Fruit fly (Drosophila melanogaster) S2 (cell line): Measurements from ENCODE around the gene CG31249.

Source experiments
- CG8478 ChIP-seq: fragments of >200 bp; optimal IDR thresholded peaks from 2 replicates; lab custom pipeline; 2018
- CTCF ChIP-seq, 2 experiments: fragments of >200 bp; optimal IDR thresholded peaks; 2 replicates each; lab custom pipeline; 2018

Gene CG31249

DNA sequence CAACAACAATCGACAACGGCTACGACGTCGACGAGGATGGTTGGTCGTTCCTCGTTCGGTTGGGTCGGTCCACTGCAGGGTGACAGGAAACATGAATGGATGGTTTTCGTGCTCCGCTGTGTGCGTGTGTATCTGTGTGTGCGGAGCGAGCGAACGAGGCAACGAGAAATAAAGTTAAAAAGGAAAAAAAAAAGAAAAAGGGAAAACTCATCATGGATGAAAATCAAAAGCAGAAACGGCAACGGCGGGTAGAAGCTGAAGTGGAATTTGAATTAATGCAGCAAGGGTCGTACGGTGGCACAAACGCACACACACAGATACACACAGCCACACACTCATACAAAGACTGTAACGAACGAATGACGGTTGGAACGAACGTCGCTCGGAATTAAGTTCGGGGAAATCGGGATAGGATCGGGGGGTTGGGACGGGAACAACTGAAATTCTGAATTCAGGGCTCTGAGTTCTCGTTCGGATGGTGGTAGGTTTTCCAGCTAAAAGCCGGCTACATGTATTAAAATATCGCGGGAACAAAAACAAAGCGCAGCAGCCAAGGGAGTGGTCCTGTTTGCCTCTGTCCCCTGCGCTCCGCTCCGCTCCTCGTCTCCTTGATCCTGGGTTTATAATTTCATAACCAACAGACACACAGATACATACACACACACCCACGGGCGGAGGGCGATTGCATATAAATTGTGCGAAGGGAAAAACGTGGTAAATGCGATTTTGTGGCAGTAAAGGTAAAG, 24.2 kb upstream of the CG31249 start:
- TF ChIP-seq CG8478 (no peak), CTCF (optimal IDR thresholded peaks at IDR 0.05; lab: Kevin White, UChicago) (no peak)

DNA sequence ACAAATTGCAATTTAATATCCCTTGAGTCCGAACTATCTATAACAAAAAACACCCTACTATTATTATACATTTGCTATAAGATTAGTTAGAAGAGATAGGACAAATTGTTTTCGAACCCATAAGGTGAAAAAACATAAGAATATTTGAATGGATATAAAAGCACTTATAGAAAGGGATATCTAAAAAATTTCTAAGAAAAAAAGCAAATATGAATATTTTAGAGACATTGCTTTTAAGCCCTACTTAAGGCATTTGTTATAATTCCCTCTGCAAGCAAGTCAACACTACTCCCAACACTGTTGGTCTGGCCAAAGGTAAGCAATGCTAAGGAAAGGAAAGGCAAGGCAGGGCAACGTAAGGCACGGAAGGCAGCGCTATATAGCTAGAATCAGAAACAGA, 23.5 kb upstream of the CG31249 start:
- TF ChIP-seq CG8478 (no peak), CTCF (optimal IDR thresholded peaks at IDR 0.05; lab: Kevin White, UChicago) (no peak)

DNA sequence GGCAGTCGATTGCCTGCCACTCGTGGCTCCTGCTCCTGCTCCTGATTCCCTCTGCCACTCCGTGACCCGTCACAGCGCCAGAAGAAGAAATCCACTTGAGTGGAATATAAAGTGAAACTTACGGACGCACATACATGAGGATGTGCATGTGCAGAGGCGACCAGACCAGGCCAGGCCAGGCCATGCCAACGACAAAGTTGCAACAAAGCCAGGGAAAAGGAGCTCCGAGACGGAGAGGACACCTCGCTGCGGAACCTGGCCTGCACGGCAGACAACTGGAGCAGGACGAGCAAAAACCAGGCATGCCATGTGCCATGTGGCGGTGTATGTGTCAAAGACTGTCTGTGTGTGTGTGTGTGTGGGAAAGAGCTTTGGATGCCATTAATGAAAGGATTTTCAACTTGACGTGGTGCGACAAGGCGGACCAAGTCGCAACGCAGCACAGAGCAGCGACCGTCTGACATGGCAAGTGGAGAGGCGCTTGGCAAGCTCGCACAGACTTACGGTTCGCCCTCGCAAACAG, 22.8 kb upstream of the CG31249 start:
- TF ChIP-seq CTCF (optimal IDR thresholded peaks at IDR 0.05; lab: Kevin White, UChicago) = no peak
- no peak for TF ChIP-seq CG8478

DNA sequence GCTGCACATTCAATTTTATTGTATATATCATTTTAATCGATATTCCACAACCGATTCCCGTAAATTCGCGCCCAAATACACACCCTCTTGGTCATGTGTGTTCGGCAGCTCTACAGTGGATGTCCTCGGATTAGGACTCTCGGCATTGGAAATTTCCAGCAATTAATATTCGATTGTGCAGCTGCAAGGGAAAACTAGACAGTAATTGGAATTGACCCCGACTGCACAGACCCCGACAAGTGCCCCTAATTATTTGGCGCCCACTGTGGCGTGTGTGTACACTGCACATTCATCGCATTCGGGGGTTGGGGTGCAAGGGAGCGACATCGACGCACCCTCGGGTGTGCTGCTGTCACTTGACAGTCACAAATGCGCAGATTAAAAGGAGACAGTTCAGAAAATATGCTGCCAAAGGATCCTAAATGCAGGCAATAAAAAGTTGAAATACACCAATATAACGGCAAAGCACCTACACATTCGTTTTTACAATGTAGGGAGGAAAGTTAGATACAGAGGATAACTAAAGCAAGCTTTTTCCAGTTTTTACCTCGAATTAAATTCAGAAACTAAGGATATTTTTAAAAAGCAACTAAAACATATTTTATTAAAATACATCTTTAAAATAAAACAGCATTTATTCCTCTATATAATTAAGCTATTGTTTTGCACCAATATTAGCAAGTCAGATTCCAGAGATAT, 22.1 kb upstream of the CG31249 start:
- TF ChIP-seq CTCF (optimal IDR thresholded peaks at IDR 0.05; lab: Kevin White, UChicago) (no peak), CG8478 (no peak)

DNA sequence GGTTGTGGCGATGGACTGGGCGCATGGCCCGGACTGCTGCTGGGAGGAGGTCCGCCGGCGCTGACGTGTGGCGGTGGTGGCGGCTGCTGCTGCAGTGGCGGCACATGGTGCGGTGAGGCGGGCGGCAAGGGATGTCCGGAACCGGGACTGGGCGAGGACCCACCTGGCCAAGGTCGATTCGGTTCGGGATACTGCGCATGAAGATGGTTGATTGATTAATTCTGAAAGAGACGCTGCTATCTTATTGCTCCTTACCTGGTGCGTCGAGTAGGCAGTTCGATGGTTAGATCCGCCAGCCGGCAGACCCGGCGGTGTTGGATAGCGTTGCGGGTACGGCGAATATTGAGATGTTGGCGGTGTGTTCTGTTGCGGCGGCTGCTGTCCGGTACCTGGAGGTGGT, 20.9 kb upstream of the CG31249 start:
- TF ChIP-seq CTCF (optimal IDR thresholded peaks at IDR 0.05; lab: Kevin White, UChicago) = no peak
- TF ChIP-seq CG8478 = no peak

DNA sequence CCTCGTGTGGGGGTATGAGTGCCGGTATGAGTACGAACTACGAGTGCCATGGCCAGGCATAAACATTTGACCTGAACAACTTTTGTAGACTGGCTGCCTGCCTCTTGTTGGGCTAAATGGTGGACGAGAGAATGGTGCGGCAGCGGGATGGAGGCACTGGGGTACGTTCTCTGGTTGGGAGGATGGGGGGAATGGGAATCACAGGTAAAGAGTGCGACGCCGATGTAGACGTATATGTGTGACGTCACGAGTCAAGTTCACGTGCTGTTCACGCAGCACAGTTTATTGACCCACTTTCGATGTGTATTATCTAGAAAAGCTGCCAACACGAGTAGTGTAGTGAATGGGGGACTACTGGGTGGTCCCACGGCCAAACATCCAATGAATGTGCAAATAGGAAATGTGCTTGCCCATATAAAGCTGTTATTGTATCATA, 20.1 kb upstream of the CG31249 start:
- TF ChIP-seq CG8478 (no peak), CTCF (optimal IDR thresholded peaks at IDR 0.05; lab: Kevin White, UChicago) (no peak)

DNA sequence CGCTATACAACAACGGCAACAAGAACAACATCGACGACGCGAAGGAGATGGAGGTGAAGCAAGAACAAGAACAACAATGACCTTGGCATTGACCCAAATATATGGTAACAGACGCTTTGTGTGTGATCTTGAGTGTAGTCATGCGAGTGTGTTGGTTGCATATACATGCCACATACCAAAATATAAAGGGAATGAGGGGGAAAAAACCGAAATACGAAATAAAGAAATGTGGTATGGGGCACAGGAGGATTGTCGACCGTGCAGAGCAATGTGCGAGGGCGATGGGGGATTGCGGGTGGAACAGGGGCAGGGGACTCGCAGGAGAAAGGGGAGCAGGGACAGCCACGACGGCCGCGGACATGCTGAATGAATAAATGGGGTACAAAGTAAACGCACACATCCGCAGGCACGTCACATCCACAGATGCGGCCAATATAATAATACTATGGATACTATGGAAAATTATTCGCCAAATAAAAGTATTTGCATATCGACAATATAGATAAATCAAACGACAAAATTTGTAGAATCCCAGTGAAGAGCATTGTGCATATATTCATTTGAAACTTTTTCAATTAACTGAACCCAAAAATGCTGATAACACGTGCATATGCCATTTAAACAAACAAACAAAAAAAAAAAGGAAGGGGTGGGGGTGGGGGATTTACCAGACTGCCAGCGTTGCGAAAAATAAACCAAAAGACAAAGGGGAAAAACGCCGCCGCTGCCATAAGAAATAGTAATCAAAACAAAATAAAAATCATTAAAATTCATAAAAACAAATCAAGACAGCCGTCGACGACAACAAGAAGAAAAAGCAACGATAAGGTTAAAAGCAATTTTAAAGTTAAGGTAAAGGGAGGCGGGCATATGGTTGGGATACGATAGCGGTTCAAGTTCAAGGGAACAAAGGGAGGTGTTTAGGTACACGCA, 19.3 kb upstream of the CG31249 start:
- TF ChIP-seq CTCF (optimal IDR thresholded peaks at IDR 0.05; lab: Kevin White, UChicago) = no peak
- TF ChIP-seq CG8478 = no peak

DNA sequence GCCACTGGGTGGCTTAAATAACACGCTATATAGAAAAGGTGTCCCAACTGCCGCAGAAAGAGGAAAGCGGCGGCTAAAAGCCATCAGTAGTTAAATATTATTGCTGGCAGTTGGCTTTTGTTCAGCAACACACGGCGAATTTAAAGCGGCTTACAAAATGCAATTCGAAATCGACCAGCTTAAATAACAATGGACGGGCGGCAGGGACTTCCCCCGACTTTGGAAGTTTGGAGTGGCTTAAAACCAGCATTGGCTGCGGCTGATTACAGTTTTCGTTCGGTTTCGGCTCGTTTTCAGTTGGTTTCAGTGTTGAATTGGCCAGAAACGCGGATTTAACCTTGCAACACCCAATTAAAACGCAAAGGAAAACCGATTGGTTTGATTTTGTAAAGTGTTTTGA, 18.3 kb upstream of the CG31249 start:
- TF ChIP-seq CTCF (optimal IDR thresholded peaks at IDR 0.05; lab: Kevin White, UChicago) = no peak
- no peak for TF ChIP-seq CG8478

DNA sequence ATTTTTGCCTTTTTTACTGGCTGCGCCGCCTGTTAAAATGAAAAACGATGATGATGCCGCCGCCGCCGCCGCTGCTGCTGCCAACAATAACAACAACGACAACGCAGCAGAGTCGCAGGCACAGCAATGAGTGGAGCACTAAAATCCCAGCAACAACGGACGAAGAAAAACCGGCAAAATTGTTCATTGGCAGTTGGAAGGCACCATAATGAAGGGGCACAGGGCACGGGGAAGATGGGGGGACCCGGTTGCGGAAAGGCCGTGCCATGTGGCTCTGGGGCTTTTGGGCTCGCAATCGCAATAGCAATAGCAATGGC, 17.6 kb upstream of the CG31249 start:
- TF ChIP-seq CG8478 = no peak
- TF ChIP-seq CTCF (optimal IDR thresholded peaks at IDR 0.05; lab: Kevin White, UChicago) = no peak

DNA sequence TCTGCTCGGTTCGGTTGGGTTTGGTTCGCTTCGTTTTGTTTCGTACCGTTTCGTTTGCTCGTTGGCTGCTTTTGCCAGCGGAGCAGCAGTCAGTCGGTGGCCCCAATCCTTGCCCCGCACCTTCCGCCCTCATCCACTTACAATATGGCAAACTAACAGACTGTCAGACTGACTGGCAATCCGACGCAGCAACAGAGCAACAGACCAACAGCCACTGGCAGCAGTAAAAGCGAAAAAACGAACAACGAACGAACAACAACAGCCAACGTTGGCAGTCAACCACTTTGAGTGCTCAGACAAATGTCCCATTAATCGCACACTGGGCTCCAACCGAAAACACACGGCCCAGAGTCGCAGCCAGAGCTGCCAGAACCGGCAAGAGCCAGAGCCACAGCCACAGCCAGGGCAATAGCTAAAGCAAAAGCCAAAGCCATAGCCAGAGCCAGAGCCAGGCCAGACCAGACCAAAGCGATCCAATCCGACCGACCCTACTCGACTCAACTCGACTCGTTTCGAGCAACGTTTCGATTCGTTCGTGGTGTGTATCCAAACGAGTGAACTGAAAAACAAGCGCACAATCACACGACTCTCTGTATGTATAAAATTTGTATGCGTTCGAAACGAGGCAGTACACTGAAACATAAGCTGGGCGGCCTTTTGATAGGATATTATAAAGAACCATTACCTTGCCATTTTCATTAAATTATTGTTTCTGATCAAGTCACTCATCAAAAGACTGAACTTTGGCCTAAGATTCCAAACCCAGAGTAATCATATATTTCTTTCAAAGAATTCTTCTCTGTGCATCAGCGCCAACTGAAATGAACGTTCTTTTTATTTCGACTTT, 17.0 kb upstream of the CG31249 start:
- no peak for TF ChIP-seq CTCF (optimal IDR thresholded peaks at IDR 0.05; lab: Kevin White, UChicago)
- TF ChIP-seq CG8478 = no peak

DNA sequence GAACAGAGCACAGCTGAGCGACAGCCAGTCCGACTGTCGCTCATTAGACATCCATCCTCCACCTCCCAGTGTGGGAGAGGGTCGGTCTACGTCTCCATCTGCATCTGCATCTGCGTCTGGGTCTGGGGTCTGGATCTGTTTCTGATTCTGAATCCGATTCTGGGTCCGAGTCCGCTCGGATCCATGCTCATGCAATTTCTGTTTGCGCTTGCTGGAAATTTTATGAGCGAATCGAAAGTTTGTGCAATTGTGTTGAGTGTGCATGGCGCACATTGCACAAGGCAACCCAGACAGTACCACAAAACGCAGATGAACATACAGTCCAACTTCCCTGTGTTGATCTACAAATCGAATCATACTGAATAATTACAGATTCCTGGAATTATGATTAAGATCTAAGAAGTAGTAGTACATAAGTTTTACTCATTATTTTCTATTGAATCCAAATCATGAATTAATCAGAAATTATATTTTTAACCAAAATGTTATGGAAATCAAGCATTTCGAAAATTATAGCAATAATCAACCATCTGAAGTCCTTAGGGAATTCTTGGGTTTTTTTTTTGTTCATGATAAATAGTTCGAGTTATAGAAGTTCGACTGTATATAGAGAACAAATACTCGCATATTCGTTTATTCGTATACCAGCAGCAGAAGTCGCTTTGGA, 16.3 kb upstream of the CG31249 start:
- no peak for TF ChIP-seq CTCF (optimal IDR thresholded peaks at IDR 0.05; lab: Kevin White, UChicago)
- no peak for TF ChIP-seq CG8478

DNA sequence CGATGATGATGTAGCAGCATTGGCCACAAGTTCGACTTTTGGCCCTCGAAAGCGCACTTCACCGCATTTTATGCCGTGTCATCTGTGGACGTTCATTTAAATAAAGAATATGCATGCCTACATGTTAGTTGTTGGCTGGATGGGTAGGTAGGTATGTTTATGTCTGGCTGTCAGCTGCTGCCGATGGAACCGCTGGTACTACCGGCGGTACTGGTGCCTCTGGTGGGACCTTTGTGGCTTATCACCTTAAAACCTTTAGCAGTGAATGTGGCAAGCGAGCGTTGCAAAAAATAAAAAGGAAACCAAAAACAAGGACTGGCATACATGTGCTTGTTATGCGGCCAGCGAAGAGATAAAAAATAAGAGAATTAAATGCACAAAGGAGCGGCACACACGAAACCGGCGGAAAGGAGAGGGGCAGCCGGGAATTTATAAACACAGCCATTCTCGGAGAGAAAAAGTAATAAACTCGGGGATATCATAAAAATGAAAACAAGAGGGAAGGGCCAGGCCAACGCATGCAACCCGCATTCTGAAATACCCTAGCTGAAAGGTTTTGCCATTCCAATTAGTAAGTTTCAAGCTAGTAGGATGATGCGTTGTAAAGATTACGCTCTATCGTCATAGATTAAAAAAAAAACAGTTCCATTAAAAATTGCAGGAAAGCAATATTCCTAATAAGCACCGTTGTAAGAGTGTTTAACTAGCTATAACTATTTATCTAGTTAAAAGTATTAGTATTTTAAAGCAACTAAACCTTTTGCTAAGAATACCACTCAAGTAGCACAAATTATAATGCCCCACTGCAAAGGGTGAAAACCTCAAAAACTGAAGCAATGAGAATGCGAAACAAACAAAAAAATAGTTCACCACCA, 15.3 kb upstream of the CG31249 start:
- no peak for TF ChIP-seq CTCF (optimal IDR thresholded peaks at IDR 0.05; lab: Kevin White, UChicago)
- no peak for TF ChIP-seq CG8478

DNA sequence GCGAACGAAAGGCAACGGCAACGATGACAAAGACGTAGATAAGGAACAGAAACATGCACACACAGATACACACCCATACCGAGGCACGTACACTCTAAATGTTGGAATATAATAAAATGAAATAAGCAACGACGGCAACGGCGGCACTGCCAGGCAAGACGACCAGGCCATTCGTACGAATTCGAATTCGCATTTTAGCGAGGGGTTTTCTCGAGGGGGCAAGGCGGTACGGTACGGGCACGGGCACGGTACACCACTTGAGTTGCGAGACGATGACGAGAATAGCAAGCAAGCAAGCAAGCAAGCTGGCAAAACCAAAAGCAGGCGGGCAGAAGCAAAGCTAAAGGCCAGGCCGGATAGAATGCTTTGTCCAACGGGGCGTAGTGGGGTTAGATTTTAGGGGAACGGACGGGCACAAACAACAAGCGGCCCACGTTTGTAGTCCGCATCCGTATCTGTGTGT, 14.3 kb upstream of the CG31249 start:
- TF ChIP-seq CG8478 = no peak
- TF ChIP-seq CTCF (optimal IDR thresholded peaks at IDR 0.05; lab: Kevin White, UChicago) = no peak
